Worm (Caenorhabditis elegans): ENCODE measurements around the gene cdc-50.B.

DNA sequence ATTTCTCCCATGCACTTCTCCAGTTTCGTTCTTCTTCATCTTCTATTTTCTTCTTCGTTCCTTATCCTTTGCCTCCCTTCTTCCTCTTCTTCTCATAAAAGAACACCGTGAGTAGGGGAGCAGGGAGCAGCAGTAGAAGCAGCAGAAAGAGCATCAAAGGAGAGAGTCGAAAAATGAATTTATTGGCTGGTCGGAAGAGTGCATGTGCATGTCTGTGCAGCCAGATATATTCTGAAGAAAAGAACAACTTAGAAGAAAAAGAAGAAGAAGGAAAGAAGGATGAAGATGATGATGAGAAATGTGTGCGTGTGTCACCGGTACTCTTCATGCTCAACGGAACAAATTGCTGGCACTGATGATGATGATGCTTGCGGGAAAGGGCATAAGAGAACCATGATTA lies 31.6 kb downstream of the cdc-50.B start:
- TF ChIP-seq ama-1 (optimal IDR thresholded peaks at IDR 0.05) (no peak), ama-1 (GFP tag; optimal IDR thresholded peaks at IDR 0.05) (no peak), bed-2 (GFP tag; IDR thresholded peaks at IDR 0.05) (no peak), unc-130 (GFP tag; optimal IDR thresholded peaks at IDR 0.05) (no peak), ztf-28 (GFP tag; IDR thresholded peaks at IDR 0.05) (no peak), F49E8.2 (tag; optimal IDR thresholded peaks at IDR 0.05; ENCODE audit: insufficient read depth) (no peak), dpl-1 (GFP tag; optimal IDR thresholded peaks at IDR 0.05) (no peak), pha-4 (tag; optimal IDR thresholded peaks at IDR 0.05) (no peak), nfya-2 (GFP tag; IDR thresholded peaks at IDR 0.05) (no peak), him-1 (tag; optimal IDR thresholded peaks at IDR 0.05) (no peak), attf-5 (GFP tag; optimal IDR thresholded peaks at IDR 0.05) (no peak), aptf-3 (GFP tag; IDR thresholded peaks at IDR 0.05) (no peak), ceh-27 (GFP tag; optimal IDR thresholded peaks at IDR 0.05) (no peak), ceh-100 (GFP tag; IDR thresholded peaks at IDR 0.05) (no peak)

Measured in whole organism, young adult.